Fruit fly (Drosophila melanogaster) whole organism, embryonic: ENCODE data around the gene odd.
A peak's percentile ranks its signal among the peaks of the same experiment; 100 is the strongest.

ENCODE experiments used
- Aef1 ChIP-seq: fragments of 200-800 bp; sonication (Bioruptor generic); IDR thresholded peaks from 3 replicates; pipeline ENCODE4 v1.3.6; 2022; ENCODE audit warnings: missing biosample characterization, missing genetic modification characterization
- B-H1 ChIP-seq: fragments of 200-800 bp; sonication (Bioruptor generic); IDR thresholded peaks from 3 replicates; pipeline ENCODE4 v1.3.6; 2022; ENCODE audit warnings: missing biosample characterization, missing genetic modification characterization
- BtbVII ChIP-seq: fragments of 200-800 bp; sonication (Bioruptor generic); optimal IDR thresholded peaks from 3 replicates; lab custom pipeline; 2017; ENCODE audit warnings: missing biosample characterization, mild to moderate bottlenecking, missing genetic modification characterization
- CG10267 ChIP-seq: fragments of 200-800 bp; sonication (Bioruptor generic); optimal IDR thresholded peaks from 2 replicates; lab custom pipeline; 2018; ENCODE audit warnings: missing biosample characterization, mild to moderate bottlenecking, missing genetic modification characterization, moderate library complexity
- CG10654 ChIP-seq: fragments of 200-800 bp; sonication (Bioruptor generic); optimal IDR thresholded peaks from 2 replicates; lab custom pipeline; 2016; ENCODE audit warnings: missing biosample characterization, missing genetic modification characterization
- CG11695 ChIP-seq: fragments of 200-800 bp; sonication (Bioruptor generic); IDR thresholded peaks from 3 replicates; pipeline ENCODE4 v1.3.6; 2022; ENCODE audit warnings: missing biosample characterization, missing genetic modification characterization
- CG12155 ChIP-seq: fragments of 200-800 bp; sonication (Bioruptor generic); optimal IDR thresholded peaks from 3 replicates; lab custom pipeline; 2016; ENCODE audit warnings: missing biosample characterization, missing genetic modification characterization
- CG12744 ChIP-seq: fragments of 200-800 bp; sonication (Bioruptor generic); optimal IDR thresholded peaks from 2 replicates; lab custom pipeline; 2016; ENCODE audit warnings: missing biosample characterization, missing genetic modification characterization
- CG13296 ChIP-seq: fragments of 200-800 bp; sonication (Bioruptor generic); optimal IDR thresholded peaks from 3 replicates; lab custom pipeline; 2018; ENCODE audit warnings: missing biosample characterization, mild to moderate bottlenecking, missing genetic modification characterization
- CG17829 ChIP-seq: fragments of 200-800 bp; optimal IDR thresholded peaks from 2 replicates; lab custom pipeline; 2019; ENCODE audit warnings: missing biosample characterization, mild to moderate bottlenecking, missing genetic modification characterization, moderate library complexity
- CG2120 ChIP-seq: fragments of 200-800 bp; sonication (Bioruptor generic); optimal IDR thresholded peaks from 3 replicates; lab custom pipeline; 2016; ENCODE audit warnings: missing biosample characterization, missing genetic modification characterization
- CG30403 ChIP-seq: fragments of 200-800 bp; sonication (Bioruptor generic); optimal IDR thresholded peaks from 3 replicates; lab custom pipeline; 2016; ENCODE audit warnings: missing biosample characterization, missing genetic modification characterization
- CG31224 ChIP-seq: fragments of 200-800 bp; sonication (Bioruptor generic); IDR thresholded peaks from 2 replicates; pipeline ENCODE4 v1.3.6; 2022; ENCODE audit warnings: missing biosample characterization, missing genetic modification characterization
- CG31441 ChIP-seq: fragments of 200-800 bp; sonication (Bioruptor generic); IDR thresholded peaks from 2 replicates; pipeline ENCODE4 v1.3.6; 2022; ENCODE audit warnings: missing biosample characterization, missing genetic modification characterization
- CG3407 ChIP-seq: fragments of 200-800 bp; sonication (Bioruptor generic); optimal IDR thresholded peaks from 2 replicates; lab custom pipeline; 2018; ENCODE audit warnings: missing biosample characterization, mild to moderate bottlenecking, missing genetic modification characterization
- CG34376 ChIP-seq: fragments of 200-800 bp; sonication (Bioruptor generic); optimal IDR thresholded peaks from 2 replicates; lab custom pipeline; 2018; ENCODE audit warnings: missing biosample characterization, mild to moderate bottlenecking, missing genetic modification characterization
- CG34422 ChIP-seq: fragments of 200-800 bp; sonication (Bioruptor generic); IDR thresholded peaks from 3 replicates; pipeline ENCODE4 v1.3.6; 2022; ENCODE audit warnings: missing biosample characterization, missing genetic modification characterization
- CG42726 ChIP-seq: fragments of 200-800 bp; sonication (Bioruptor generic); IDR thresholded peaks from 2 replicates; pipeline ENCODE4 v1.3.6; 2022; ENCODE audit warnings: missing biosample characterization, missing genetic modification characterization; ENCODE audit not compliant: partially characterized antibody
- CG4424 ChIP-seq: fragments of 200-800 bp; sonication (Bioruptor generic); optimal IDR thresholded peaks from 3 replicates; lab custom pipeline; 2016; ENCODE audit warnings: missing biosample characterization, missing genetic modification characterization
- CG6689 ChIP-seq: fragments of 200-800 bp; sonication (Bioruptor generic); IDR thresholded peaks from 2 replicates; pipeline ENCODE4 v1.3.6; 2022; ENCODE audit warnings: missing biosample characterization, missing genetic modification characterization
- CG7357 ChIP-seq: fragments of 200-800 bp; sonication (Bioruptor generic); IDR thresholded peaks from 3 replicates; pipeline ENCODE4 v1.3.6; 2022; ENCODE audit warnings: missing biosample characterization, missing genetic modification characterization
- CG7372 ChIP-seq: fragments of 200-800 bp; sonication (Bioruptor generic); IDR thresholded peaks from 2 replicates; pipeline ENCODE4 v1.3.6; 2022; ENCODE audit warnings: missing biosample characterization, missing genetic modification characterization
- CG9215 ChIP-seq: fragments of 200-800 bp; sonication (Bioruptor generic); IDR thresholded peaks from 2 replicates; pipeline ENCODE4 v1.3.6; 2022; ENCODE audit warnings: missing biosample characterization, missing genetic modification characterization
- CTCF ChIP-seq: fragments of 200-800 bp; sonication (Bioruptor generic); optimal IDR thresholded peaks from 2 replicates; lab custom pipeline; 2017; ENCODE audit warnings: missing biosample characterization, mild to moderate bottlenecking, missing genetic modification characterization, moderate library complexity
- Camta ChIP-seq: fragments of 200-800 bp; sonication (Bioruptor generic); optimal IDR thresholded peaks from 2 replicates; lab custom pipeline; 2016; ENCODE audit warnings: missing biosample characterization, missing genetic modification characterization
- D ChIP-seq, 2 experiments: fragments of 200-800 bp in 1 of 2; fragments of >200 bp in 1 of 2; sonication (Bioruptor generic) in 1 of 2; optimal IDR thresholded peaks; 2 replicates in 1 of 2; 3 replicates in 1 of 2; lab custom pipeline; 2017; ENCODE audit warnings: mild to moderate bottlenecking in 1 of 2, missing biosample characterization in 1 of 2, missing genetic modification characterization in 1 of 2, missing genetic modification reagents in 1 of 2
- E2f1 ChIP-seq: fragments of 200-800 bp; sonication (Bioruptor generic); IDR thresholded peaks from 2 replicates; pipeline ENCODE4 v1.3.6; 2022; ENCODE audit warnings: missing biosample characterization, missing genetic modification characterization
- Fer2 ChIP-seq: fragments of 200-800 bp; sonication (Bioruptor generic); optimal IDR thresholded peaks from 2 replicates; lab custom pipeline; 2018; ENCODE audit warnings: missing biosample characterization, mild to moderate bottlenecking, missing genetic modification characterization, moderate library complexity
- Rfx ChIP-seq: fragments of 200-800 bp; sonication (Bioruptor generic); IDR thresholded peaks from 2 replicates; pipeline ENCODE4 v1.3.6; 2022; ENCODE audit warnings: missing biosample characterization, missing genetic modification characterization
- Vsx1 ChIP-seq: fragments of 200-800 bp; sonication (Bioruptor generic); optimal IDR thresholded peaks from 2 replicates; lab custom pipeline; 2017; ENCODE audit warnings: missing biosample characterization, mild to moderate bottlenecking, missing genetic modification characterization, missing genetic modification reagents
- al ChIP-seq: fragments of 200-800 bp; sonication (Bioruptor generic); IDR thresholded peaks from 2 replicates; pipeline ENCODE4 v1.3.6; 2022; ENCODE audit warnings: missing biosample characterization, missing genetic modification characterization
- croc ChIP-seq: fragments of 200-800 bp; sonication (Bioruptor generic); conservative IDR thresholded peaks from 3 replicates; pipeline ENCODE4 v1.3.6; 2022; ENCODE audit warnings: missing biosample characterization, missing genetic modification characterization
- disco-r ChIP-seq: fragments of 200-800 bp; sonication (Bioruptor generic); optimal IDR thresholded peaks from 2 replicates; lab custom pipeline; 2016; ENCODE audit warnings: missing biosample characterization, missing genetic modification characterization
- dmrt11E ChIP-seq: fragments of 200-800 bp; sonication (Bioruptor generic); optimal IDR thresholded peaks from 3 replicates; lab custom pipeline; 2018; ENCODE audit warnings: missing biosample characterization, mild to moderate bottlenecking, missing genetic modification characterization, moderate library complexity
- ems ChIP-seq: fragments of 200-800 bp; sonication (Bioruptor generic); optimal IDR thresholded peaks from 3 replicates; lab custom pipeline; 2016; ENCODE audit warnings: missing biosample characterization, missing genetic modification characterization
- eve ChIP-seq, 2 experiments: fragments of >200 bp; optimal IDR thresholded peaks; 2 replicates each; lab custom pipeline; 2017; ENCODE audit warnings: missing biosample characterization in 2 of 2, missing genetic modification characterization in 2 of 2
- fd96Cb ChIP-seq: fragments of 200-800 bp; sonication (Bioruptor generic); optimal IDR thresholded peaks from 2 replicates; lab custom pipeline; 2018; ENCODE audit warnings: missing biosample characterization, mild to moderate bottlenecking, missing genetic modification characterization, moderate library complexity
- gcm2 ChIP-seq: fragments of 200-800 bp; sonication (Bioruptor generic); optimal IDR thresholded peaks from 2 replicates; lab custom pipeline; 2016; ENCODE audit warnings: missing biosample characterization, missing genetic modification characterization
- gem ChIP-seq: fragments of 200-800 bp; sonication (Bioruptor generic); optimal IDR thresholded peaks from 2 replicates; lab custom pipeline; 2019; ENCODE audit warnings: missing biosample characterization, mild to moderate bottlenecking, missing genetic modification characterization, moderate library complexity
- jumu ChIP-seq: fragments of 200-800 bp; sonication (Bioruptor generic); optimal IDR thresholded peaks from 3 replicates; lab custom pipeline; 2016; ENCODE audit warnings: missing biosample characterization, missing genetic modification characterization
- lilli ChIP-seq: fragments of 200-800 bp; sonication (Bioruptor generic); optimal IDR thresholded peaks from 3 replicates; lab custom pipeline; 2016; ENCODE audit warnings: missing biosample characterization, missing genetic modification characterization
- nmo ChIP-seq: fragments of 200-800 bp; sonication (Bioruptor generic); optimal IDR thresholded peaks from 2 replicates; lab custom pipeline; 2018; ENCODE audit warnings: missing biosample characterization, mild to moderate bottlenecking, missing genetic modification characterization, moderate library complexity
- oc ChIP-seq: fragments of 200-800 bp; sonication (Bioruptor generic); optimal IDR thresholded peaks from 2 replicates; lab custom pipeline; 2018; ENCODE audit warnings: missing biosample characterization, mild to moderate bottlenecking, missing genetic modification characterization, moderate library complexity
- phol ChIP-seq: fragments of 200-800 bp; sonication (Bioruptor generic); optimal IDR thresholded peaks from 3 replicates; lab custom pipeline; 2018; ENCODE audit warnings: missing biosample characterization, mild to moderate bottlenecking, missing genetic modification characterization, moderate library complexity
- ranshi ChIP-seq: fragments of 200-800 bp; sonication (Bioruptor generic); IDR thresholded peaks from 2 replicates; pipeline ENCODE4 v1.3.6; 2022; ENCODE audit warnings: missing biosample characterization, missing genetic modification characterization
- row ChIP-seq: fragments of 200-800 bp; sonication (Bioruptor generic); IDR thresholded peaks from 3 replicates; pipeline ENCODE4 v1.3.6; 2022; ENCODE audit warnings: missing biosample characterization, missing genetic modification characterization
- slou ChIP-seq: fragments of 200-800 bp; sonication (Bioruptor generic); optimal IDR thresholded peaks from 3 replicates; lab custom pipeline; 2016; ENCODE audit warnings: missing biosample characterization, missing genetic modification characterization
- unpg ChIP-seq: fragments of 200-800 bp; sonication (Bioruptor generic); optimal IDR thresholded peaks from 3 replicates; lab custom pipeline; 2018; ENCODE audit warnings: missing biosample characterization, mild to moderate bottlenecking, missing genetic modification characterization, moderate library complexity

odd gene

DNA sequence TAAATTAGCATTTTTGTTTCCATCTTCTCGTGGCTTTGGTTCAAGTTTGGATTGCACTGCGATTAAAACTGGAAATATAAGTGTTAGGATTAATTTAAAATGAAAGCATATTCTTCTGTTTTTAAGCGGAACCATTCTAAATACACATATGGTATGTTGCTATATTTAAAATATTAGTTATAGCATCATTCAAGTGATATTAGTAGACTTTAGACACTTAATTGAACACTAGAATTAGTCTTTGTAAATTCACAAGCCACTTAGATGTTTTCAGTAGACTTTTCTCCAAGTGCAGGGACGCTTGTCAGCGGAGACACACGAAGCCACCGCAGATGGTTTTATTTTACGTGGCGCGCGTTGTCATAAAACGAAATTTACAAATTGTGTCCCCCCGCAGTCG lies 36.7 kb downstream of the odd start (continued):
- TF ChIP-seq CG34376 (GFP tag; lab: Kevin White, UChicago): no peak
- TF ChIP-seq CG4424 (GFP tag; lab: Kevin White, UChicago): peak; percentile 35
- peak; percentile 2 for TF ChIP-seq CG10654 (GFP tag; lab: Kevin White, UChicago)
- peak; percentile 42; the same call in 1 of the 2 replicates for TF ChIP-seq al (GFP tag; lab: Robert Waterston, UW)
- no peak for TF ChIP-seq Camta (GFP tag; lab: Kevin White, UChicago)
- TF ChIP-seq CG10267 (tag; lab: Kevin White, UChicago): peak; percentile 53
- TF ChIP-seq CG3407 (GFP tag; lab: Kevin White, UChicago): no peak
- peak; percentile 38 for TF ChIP-seq ranshi (GFP tag; lab: Robert Waterston, UW)
- TF ChIP-seq B-H1: no peak
- TF ChIP-seq gcm2 (GFP tag; lab: Kevin White, UChicago): no peak
- TF ChIP-seq Fer2: no peak
- peak; percentile 40 for TF ChIP-seq phol (tag; lab: Kevin White, UChicago)
- peak; percentile 71 for TF ChIP-seq gem
- peak; percentile 45; the same call in 1 of the 2 replicates for TF ChIP-seq CG6689 (GFP tag; lab: Robert Waterston, UW)
- peak; percentile 22 for TF ChIP-seq CG2120
- peak; percentile 63; the same call in 2 of the 3 replicates for TF ChIP-seq CG11695
- TF ChIP-seq CG30403 (GFP tag; lab: Kevin White, UChicago): peak; percentile 51
- TF ChIP-seq D (optimal IDR thresholded peaks at IDR 0.05; lab: Kevin White, UChicago): no peak
- peak; percentile 30 for TF ChIP-seq D (GFP tag; optimal IDR thresholded peaks at IDR 0.05; lab: Kevin White, UChicago)
- no peak for TF ChIP-seq disco-r
- TF ChIP-seq fd96Cb (tag; lab: Kevin White, UChicago): peak; percentile 57
- peak; percentile 49 for TF ChIP-seq Rfx (GFP tag; lab: Robert Waterston, UW)
- 0 out of 2 replicates have a peak, but pooled peaks have one; percentile 28 for TF ChIP-seq CG31224 (GFP tag; lab: Robert Waterston, UW)
- TF ChIP-seq oc (tag; lab: Kevin White, UChicago): no peak
- no peak for TF ChIP-seq CG13296 (GFP tag; lab: Kevin White, UChicago)
- TF ChIP-seq E2f1 (GFP tag; lab: Robert Waterston, UW): peak; percentile 44; the same call in 1 of the 2 replicates
- 0 out of 3 replicates have a peak, but pooled peaks have one; percentile 38 for TF ChIP-seq CG34422 (GFP tag; lab: Robert Waterston, UW)
- no peak for TF ChIP-seq CG7357 (GFP tag; lab: Robert Waterston, UW)
- peak; percentile 26 for TF ChIP-seq ems
- no peak for TF ChIP-seq CG12155 (GFP tag; lab: Kevin White, UChicago)
- no peak for TF ChIP-seq CG12744 (GFP tag; lab: Kevin White, UChicago)
- TF ChIP-seq jumu (GFP tag; lab: Kevin White, UChicago): peak; percentile 31
- TF ChIP-seq CG17829: peak; percentile 28
- 0 out of 2 replicates have a peak, but pooled peaks have one; percentile 7 for TF ChIP-seq CG7372 (GFP tag; lab: Robert Waterston, UW)
- TF ChIP-seq dmrt11E (tag; lab: Kevin White, UChicago): peak; percentile 15
- TF ChIP-seq CG42726 (GFP tag; lab: Robert Waterston, UW): no peak
- no peak for TF ChIP-seq lilli (GFP tag; lab: Kevin White, UChicago)
- peak in 1 of 2 experiments; percentile 2 for TF ChIP-seq eve (GFP tag; optimal IDR thresholded peaks at IDR 0.05; lab: Kevin White, UChicago)
- TF ChIP-seq CTCF: no peak
- TF ChIP-seq BtbVII (GFP tag; lab: Kevin White, UChicago): no peak
- TF ChIP-seq slou (GFP tag; lab: Kevin White, UChicago): no peak
- TF ChIP-seq nmo (GFP tag; lab: Kevin White, UChicago): peak; percentile 15
- TF ChIP-seq CG31441 (GFP tag; lab: Robert Waterston, UW): peak; percentile 35; the same call in 1 of the 2 replicates
- TF ChIP-seq Vsx1: peak; percentile 31
- TF ChIP-seq Aef1 (GFP tag; lab: Robert Waterston, UW): no peak
- TF ChIP-seq CG9215 (GFP tag; lab: Robert Waterston, UW): no peak
- peak; percentile 56 for TF ChIP-seq row (GFP tag; lab: Robert Waterston, UW)
- peak; percentile 32; the same call in 1 of the 3 replicates for TF ChIP-seq croc (GFP tag; lab: Robert Waterston, UW)
- peak; percentile 24 for TF ChIP-seq unpg (GFP tag; lab: Kevin White, UChicago)
